Worm (Caenorhabditis elegans) whole organism, midembryonic: ENCODE results near the gene srbc-77.

Source experiments
- flt-1 ChIP-seq: fragments of 200-800 bp; sonication (Bioruptor generic); IDR thresholded peaks from 2 replicates; pipeline ENCODE4 v1.3.6; 2022; ENCODE audit warnings: missing genetic modification characterization, missing compliant biosample characterization
- ztf-29 ChIP-seq: fragments of 200-800 bp; sonication (Bioruptor generic); IDR thresholded peaks from 2 replicates; pipeline ENCODE4 v1.3.6; 2022; ENCODE audit warnings: missing genetic modification reagents, missing genetic modification characterization, missing compliant biosample characterization

ce11 chrV:15897696-15898095, 32.3 kb upstream of the srbc-77 start, which contains the start of gene str-60:
- no peak for TF ChIP-seq flt-1 (GFP tag; lab: Robert Waterston, UW)
- no peak for TF ChIP-seq ztf-29
